Worm (Caenorhabditis elegans) whole organism, midembryonic: ENCODE data around the gene txt-19.

Source experiments
- T22C8.4 ChIP-seq: fragments of 200-800 bp; sonication (Bioruptor generic); IDR thresholded peaks from 2 replicates; pipeline ENCODE4 v1.3.6; 2022; ENCODE audit warnings: missing genetic modification characterization, missing compliant biosample characterization
- cog-1 ChIP-seq: sonication (generic microtip); optimal IDR thresholded peaks from 2 replicates; lab custom pipeline; 2016; ENCODE audit warnings: missing genetic modification characterization, missing compliant biosample characterization
- flt-1 ChIP-seq: fragments of 200-800 bp; sonication (Bioruptor generic); IDR thresholded peaks from 2 replicates; pipeline ENCODE4 v1.3.6; 2022; ENCODE audit warnings: missing genetic modification characterization, missing compliant biosample characterization
- klf-2 ChIP-seq: fragments of 200-800 bp; sonication (Bioruptor generic); conservative IDR thresholded peaks from 2 replicates; pipeline ENCODE4 v1.3.6; 2022; ENCODE audit warnings: missing genetic modification reagents, missing genetic modification characterization, missing compliant biosample characterization
- med-1 ChIP-seq: sonication (generic microtip); optimal IDR thresholded peaks from 2 replicates; lab custom pipeline; 2017; ENCODE audit warnings: missing genetic modification characterization, mild to moderate bottlenecking, missing compliant biosample characterization, antibody characterized with exemption, missing genetic modification reagents; ENCODE audit not compliant: insufficient read depth
- ref-1 ChIP-seq: fragments of 200-800 bp; sonication (Bioruptor generic); conservative IDR thresholded peaks from 2 replicates; pipeline ENCODE4 v1.3.6; 2022; ENCODE audit warnings: missing genetic modification reagents, missing genetic modification characterization, missing compliant biosample characterization
- tab-1 ChIP-seq: fragments of 200-800 bp; sonication (Bioruptor generic); IDR thresholded peaks from 2 replicates; pipeline ENCODE4 v1.3.6; 2022; ENCODE audit warnings: missing genetic modification characterization, missing compliant biosample characterization
- ztf-23 ChIP-seq: fragments of 200-800 bp; sonication (Bioruptor generic); IDR thresholded peaks from 2 replicates; pipeline ENCODE4 v1.3.6; 2022; ENCODE audit warnings: missing genetic modification reagents, missing genetic modification characterization, missing compliant biosample characterization
- ztf-29 ChIP-seq: fragments of 200-800 bp; sonication (Bioruptor generic); IDR thresholded peaks from 2 replicates; pipeline ENCODE4 v1.3.6; 2022; ENCODE audit warnings: missing genetic modification reagents, missing genetic modification characterization, missing compliant biosample characterization

The txt-19 gene

DNA sequence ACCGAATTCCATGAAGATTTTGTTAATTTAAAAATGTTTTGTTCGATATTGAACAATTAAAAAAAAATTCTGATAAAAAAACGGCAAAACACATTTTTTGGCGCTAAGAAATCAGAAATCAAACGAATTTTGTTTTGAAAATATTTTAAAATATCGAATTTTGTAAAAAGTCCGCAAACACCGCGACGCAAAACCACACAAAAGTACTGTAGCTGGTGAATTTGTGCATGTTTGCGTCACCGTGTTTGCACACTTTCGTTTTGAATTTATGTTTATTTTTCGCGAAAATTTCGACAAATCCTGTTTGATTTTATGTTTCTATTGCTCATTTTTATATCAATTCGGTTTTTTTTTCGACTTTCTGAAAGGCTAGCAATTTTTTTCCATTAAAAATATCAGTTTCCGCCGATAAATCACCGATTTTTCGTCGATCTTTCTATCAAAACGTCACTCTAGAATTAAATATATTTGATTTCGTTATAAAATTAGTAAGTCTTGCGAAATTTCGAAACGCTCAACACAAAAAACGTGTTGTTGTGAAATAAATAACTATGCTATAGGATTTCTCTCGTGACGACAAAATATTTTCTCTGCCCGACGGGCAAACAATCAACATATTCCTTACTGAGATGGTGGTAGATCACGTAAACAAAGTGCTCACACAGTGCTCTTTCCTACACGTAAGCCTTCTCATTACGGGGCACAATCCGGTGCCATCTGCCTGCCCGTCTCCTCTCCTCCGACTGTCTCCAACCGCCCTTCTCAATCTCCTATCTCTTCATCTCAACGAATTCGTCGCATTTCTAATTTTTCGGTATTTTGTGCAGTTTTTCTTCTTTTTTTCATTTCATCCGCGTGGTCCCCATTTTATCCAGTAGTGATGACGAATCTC, 13.8 kb upstream of the txt-19 start:
- TF ChIP-seq flt-1 (GFP tag; lab: Robert Waterston, UW): no peak
- TF ChIP-seq med-1 (GFP tag; lab: Kevin White, UChicago): no peak
- TF ChIP-seq T22C8.4 (GFP tag; lab: Robert Waterston, UW): no peak
- TF ChIP-seq tab-1: no peak
- TF ChIP-seq klf-2 (GFP tag; lab: Robert Waterston, UW): no peak
- TF ChIP-seq ztf-29 (GFP tag; lab: Robert Waterston, UW): no peak
- TF ChIP-seq ref-1 (GFP tag; lab: Robert Waterston, UW): no peak
- no peak for TF ChIP-seq cog-1 (tag; lab: Kevin White, UChicago)
- no peak for TF ChIP-seq ztf-23

DNA sequence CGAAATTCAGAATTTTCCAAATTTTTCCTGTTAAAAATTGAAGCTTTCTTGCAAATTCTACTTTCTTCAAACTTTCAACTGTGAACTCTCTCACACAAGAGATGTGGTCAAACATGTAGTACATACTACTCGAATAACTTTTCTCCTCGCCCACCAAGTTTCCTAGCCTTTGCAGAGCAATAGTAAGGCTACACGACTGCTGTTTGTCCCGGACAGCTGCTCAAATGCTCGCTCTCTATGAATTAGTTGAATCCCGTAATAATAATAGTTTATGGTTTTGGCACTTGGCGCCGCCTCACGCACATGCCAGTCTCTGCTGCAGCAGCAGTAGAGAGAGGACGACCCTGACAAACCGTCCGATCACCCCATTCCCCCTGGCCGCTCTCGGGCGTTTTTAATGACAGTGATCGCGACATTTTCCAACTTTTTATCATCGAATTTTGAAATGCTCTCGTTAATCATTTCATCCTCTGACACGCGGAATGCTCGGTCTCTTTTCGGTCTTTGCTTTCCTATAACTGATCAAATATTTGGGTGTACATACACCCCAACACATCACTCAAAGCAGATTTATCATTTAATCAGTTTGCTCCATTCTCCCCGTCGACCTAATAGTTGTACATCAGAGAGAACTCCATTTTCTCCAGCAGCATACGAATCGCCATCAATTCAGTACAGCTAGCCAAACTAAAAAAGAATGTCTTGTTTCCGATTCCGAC, 11.8 kb upstream of the txt-19 start:
- TF ChIP-seq ztf-29 (GFP tag; lab: Robert Waterston, UW) (no peak), ref-1 (GFP tag; lab: Robert Waterston, UW) (no peak)

DNA sequence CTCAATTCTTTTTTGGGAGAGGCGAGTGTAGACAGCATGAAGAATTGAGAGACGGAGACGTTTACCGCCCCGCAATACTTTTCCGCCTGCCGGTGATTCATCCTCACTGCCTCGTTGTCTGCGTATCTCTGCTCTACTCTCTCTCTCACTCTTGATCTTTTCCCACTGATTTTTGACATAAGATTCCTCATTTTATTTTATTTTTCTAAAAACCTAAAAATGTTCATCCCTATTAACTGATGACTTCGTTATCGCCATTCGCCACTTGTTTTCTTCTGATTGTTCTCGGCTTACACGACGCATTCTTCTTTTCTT, 11.3 kb upstream of the txt-19 start:
- TF ChIP-seq cog-1 (tag; lab: Kevin White, UChicago) (no peak), ref-1 (GFP tag; lab: Robert Waterston, UW) (no peak), tab-1 (no peak), ztf-23 (no peak), ztf-29 (GFP tag; lab: Robert Waterston, UW) (no peak), klf-2 (GFP tag; lab: Robert Waterston, UW) (no peak), T22C8.4 (GFP tag; lab: Robert Waterston, UW) (no peak), flt-1 (GFP tag; lab: Robert Waterston, UW) (no peak), med-1 (GFP tag; lab: Kevin White, UChicago) (no peak)

DNA sequence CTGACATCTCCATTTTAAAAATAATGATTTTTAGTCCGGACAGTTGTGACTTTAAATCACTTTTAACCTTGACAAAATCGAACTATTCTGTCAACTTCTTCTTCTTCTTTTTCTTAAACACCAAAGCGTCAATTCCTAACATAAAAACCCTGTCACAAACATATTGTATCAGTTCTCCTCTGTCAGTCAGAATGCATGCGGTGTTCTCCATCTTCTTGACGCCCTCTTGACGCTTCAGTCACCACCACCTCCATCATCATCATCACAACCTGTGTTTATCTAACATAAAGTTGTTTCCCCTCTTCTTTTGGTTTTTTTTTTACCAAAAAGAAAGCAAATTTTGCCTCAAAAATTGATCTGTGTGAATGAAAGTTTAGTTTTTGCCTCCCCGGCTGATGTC, 10.3 kb upstream of the txt-19 start:
- no peak for TF ChIP-seq tab-1
- no peak for TF ChIP-seq ztf-23
- TF ChIP-seq klf-2 (GFP tag; lab: Robert Waterston, UW): no peak
- TF ChIP-seq flt-1 (GFP tag; lab: Robert Waterston, UW): no peak
- TF ChIP-seq T22C8.4 (GFP tag; lab: Robert Waterston, UW): no peak
- TF ChIP-seq ref-1 (GFP tag; lab: Robert Waterston, UW): no peak
- no peak for TF ChIP-seq med-1 (GFP tag; lab: Kevin White, UChicago)
- TF ChIP-seq ztf-29 (GFP tag; lab: Robert Waterston, UW): no peak
- no peak for TF ChIP-seq cog-1 (tag; lab: Kevin White, UChicago)

DNA sequence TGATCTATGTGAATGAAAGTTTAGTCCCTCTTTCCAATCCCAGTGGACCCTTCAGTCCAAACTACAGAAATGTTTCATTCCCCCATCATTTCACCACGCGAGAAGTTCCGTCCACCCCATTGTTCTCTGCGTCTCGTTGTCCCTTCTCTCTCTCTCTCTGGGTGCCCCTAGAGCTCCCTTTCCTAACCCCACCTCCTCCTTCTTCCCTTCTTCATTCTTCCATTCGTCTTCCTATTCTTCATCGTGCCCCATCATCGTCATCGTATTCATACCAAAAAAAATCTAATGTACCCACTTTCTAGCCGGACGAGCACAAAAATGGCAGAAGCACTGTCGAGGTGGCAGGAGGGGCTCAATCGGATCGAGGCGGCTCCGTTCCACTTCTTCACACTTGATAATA, 9.5 kb upstream of the txt-19 start, which contains the start of gene M02B1.3:
TSS of gene M02B1.3 (plus strand) at position 301 of the 400 bp plus-strand sequence.
- no peak for TF ChIP-seq cog-1 (tag; lab: Kevin White, UChicago)
- no peak for TF ChIP-seq klf-2 (GFP tag; lab: Robert Waterston, UW)
- TF ChIP-seq ztf-23: no peak
- no peak for TF ChIP-seq flt-1 (GFP tag; lab: Robert Waterston, UW)
- TF ChIP-seq ref-1 (GFP tag; lab: Robert Waterston, UW): no peak

DNA sequence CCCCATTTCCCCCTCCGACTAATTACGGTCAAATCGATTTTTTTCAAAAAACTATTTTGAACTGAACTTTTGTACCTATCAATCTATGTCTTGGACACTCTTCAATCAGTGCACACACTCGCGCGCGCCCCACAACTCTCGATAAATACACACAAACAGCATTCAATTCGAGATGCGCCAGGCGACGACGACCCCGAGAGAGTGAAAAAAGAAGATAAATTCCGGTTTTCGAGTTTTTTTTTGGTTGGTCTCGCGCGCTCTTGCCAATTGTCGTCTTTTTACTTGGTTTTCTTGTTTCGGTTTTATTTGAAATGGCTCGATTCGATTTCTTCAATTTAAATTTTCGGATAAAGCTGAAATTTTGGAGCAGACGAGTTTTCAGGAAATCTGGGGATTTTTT, 5.4 kb upstream of the txt-19 start:
- no peak for TF ChIP-seq ref-1 (GFP tag; lab: Robert Waterston, UW)
- no peak for TF ChIP-seq T22C8.4 (GFP tag; lab: Robert Waterston, UW)
- TF ChIP-seq ztf-23: no peak
- no peak for TF ChIP-seq ztf-29 (GFP tag; lab: Robert Waterston, UW)
- TF ChIP-seq flt-1 (GFP tag; lab: Robert Waterston, UW): no peak
- no peak for TF ChIP-seq med-1 (GFP tag; lab: Kevin White, UChicago)

DNA sequence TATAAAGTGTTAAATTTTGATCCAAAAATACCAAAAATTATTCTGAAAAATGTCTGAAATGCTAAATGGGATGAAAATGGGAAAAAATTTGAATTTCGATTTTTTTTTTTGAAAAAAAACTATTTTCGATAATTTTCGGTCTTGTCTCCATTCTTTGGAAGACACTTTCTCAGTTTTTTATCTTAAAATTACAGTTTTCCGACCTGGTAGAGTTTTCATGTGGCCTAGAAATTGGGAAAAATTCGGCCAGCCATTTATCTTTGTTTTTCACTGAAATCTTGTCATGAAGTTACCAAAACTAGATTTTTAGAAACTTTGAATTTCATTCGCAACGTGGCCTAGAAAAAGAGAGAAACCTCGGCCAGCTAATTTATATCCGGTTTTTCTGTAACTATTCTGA, 4.8 kb upstream of the txt-19 start:
- TF ChIP-seq flt-1 (GFP tag; lab: Robert Waterston, UW): no peak
- TF ChIP-seq med-1 (GFP tag; lab: Kevin White, UChicago): no peak
- no peak for TF ChIP-seq cog-1 (tag; lab: Kevin White, UChicago)
- no peak for TF ChIP-seq ztf-23
- no peak for TF ChIP-seq ztf-29 (GFP tag; lab: Robert Waterston, UW)
- no peak for TF ChIP-seq T22C8.4 (GFP tag; lab: Robert Waterston, UW)
- TF ChIP-seq ref-1 (GFP tag; lab: Robert Waterston, UW): no peak
- TF ChIP-seq klf-2 (GFP tag; lab: Robert Waterston, UW): no peak
- no peak for TF ChIP-seq tab-1

DNA sequence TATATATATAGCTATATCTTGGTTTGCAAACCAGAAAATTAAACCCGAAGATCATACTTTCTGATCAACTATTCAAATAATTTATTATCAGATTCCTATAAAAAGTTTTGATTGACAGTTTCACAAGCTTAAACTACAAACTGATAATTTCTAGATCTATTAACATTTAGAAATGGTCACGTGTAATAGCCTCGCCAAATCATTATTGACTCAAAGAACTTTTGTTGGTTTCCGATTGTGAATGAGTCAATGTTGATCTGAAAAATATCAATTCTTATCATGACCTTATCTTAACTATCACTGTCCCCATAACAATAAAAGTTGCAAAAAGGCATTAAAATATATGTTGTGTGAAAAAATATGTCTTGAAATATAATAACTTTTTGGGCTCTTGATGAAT, 3.6 kb upstream of the txt-19 start:
- no peak for TF ChIP-seq ztf-23
- no peak for TF ChIP-seq flt-1 (GFP tag; lab: Robert Waterston, UW)
- no peak for TF ChIP-seq med-1 (GFP tag; lab: Kevin White, UChicago)
- TF ChIP-seq T22C8.4 (GFP tag; lab: Robert Waterston, UW): no peak
- no peak for TF ChIP-seq tab-1
- no peak for TF ChIP-seq ztf-29 (GFP tag; lab: Robert Waterston, UW)
- no peak for TF ChIP-seq ref-1 (GFP tag; lab: Robert Waterston, UW)
- TF ChIP-seq klf-2 (GFP tag; lab: Robert Waterston, UW): no peak
- no peak for TF ChIP-seq cog-1 (tag; lab: Kevin White, UChicago)

DNA sequence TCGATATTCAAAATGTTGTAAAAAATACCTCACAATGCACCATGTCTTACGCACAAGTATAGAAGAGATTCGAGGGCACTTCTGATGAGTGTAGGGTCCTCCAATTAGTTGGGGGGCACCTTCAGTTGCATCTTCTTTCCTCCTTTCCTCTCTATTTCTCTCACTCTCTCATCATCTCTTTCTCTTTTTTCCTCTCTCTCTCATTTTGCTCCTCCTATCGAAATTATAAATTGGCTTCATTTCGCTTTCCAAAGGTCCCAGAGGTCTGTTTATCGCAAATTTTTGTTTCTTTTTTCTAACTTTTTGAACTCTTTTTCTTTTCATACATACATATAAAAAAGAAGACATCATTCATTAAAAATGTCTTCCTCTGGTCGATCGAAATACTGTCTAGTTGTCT, 2.8 kb upstream of the txt-19 start:
- no peak for TF ChIP-seq ztf-23
